Worm (Caenorhabditis elegans): ENCODE measurements around the gene chc-1.

The chc-1 gene

ce11 chrIII:10244013-10244412, 40.4 kb downstream of the chc-1 start:
- peak; percentile 95 for TF ChIP-seq aha-1 (tag)
- no peak for TF ChIP-seq ceh-28 (tag; optimal IDR thresholded peaks at IDR 0.05)

- TF ChIP-seq set-16 (GFP tag; IDR thresholded peaks at IDR 0.05), result peak; percentile 75
- TF ChIP-seq mes-2 (tag; optimal IDR thresholded peaks at IDR 0.05; ENCODE audit: poor library complexity, severe bottlenecking), result peak; percentile 73
- no peak for TF ChIP-seq ceh-32 (tag; optimal IDR thresholded peaks at IDR 0.05; ENCODE audit: poor library complexity)
- TF ChIP-seq daf-8 (GFP tag; IDR thresholded peaks at IDR 0.05), result no peak
- TF ChIP-seq nhr-41 (GFP tag; IDR thresholded peaks at IDR 0.05), result no peak
- TF ChIP-seq hlh-11 (tag; optimal IDR thresholded peaks at IDR 0.05), result peak; percentile 23
- TF ChIP-seq lsy-2 (tag; optimal IDR thresholded peaks at IDR 0.05), result peak in 1 of 2 experiments; percentile 53
- no peak for TF ChIP-seq nhr-10 (tag; optimal IDR thresholded peaks at IDR 0.05)
- no peak for TF ChIP-seq spr-3 (GFP tag; optimal IDR thresholded peaks at IDR 0.05)
- TF ChIP-seq lin-29 (GFP tag; IDR thresholded peaks at IDR 0.05), result no peak
- TF ChIP-seq hif-1 (tag; optimal IDR thresholded peaks at IDR 0.05), result peak in 1 of 2 experiments; percentile 1
- peak; percentile 62; the same call in 1 of the 2 replicates for TF ChIP-seq egl-43 (GFP tag; IDR thresholded peaks at IDR 0.05)
- TF ChIP-seq nhr-28 (tag; optimal IDR thresholded peaks at IDR 0.05), result peak; percentile 12
- TF ChIP-seq nhr-77 (tag; optimal IDR thresholded peaks at IDR 0.05), result peak; percentile 17
- TF ChIP-seq dpl-1 (GFP tag; optimal IDR thresholded peaks at IDR 0.05), result peak; percentile 73
- no peak for TF ChIP-seq hmg-1.1 (GFP tag; IDR thresholded peaks at IDR 0.05)
- peak in 1 of 2 experiments; percentile 90 for TF ChIP-seq unc-62 (GFP tag; optimal IDR thresholded peaks at IDR 0.05 in 1 of 2)
- TF ChIP-seq unc-62 (tag; optimal IDR thresholded peaks at IDR 0.05), result no peak
- TF ChIP-seq lin-38 (GFP tag; IDR thresholded peaks at IDR 0.05), result peak; percentile 93
- no peak for TF ChIP-seq rbr-2 (tag; optimal IDR thresholded peaks at IDR 0.05)
- no peak for TF ChIP-seq arid-1 (GFP tag; conservative IDR thresholded peaks at IDR 0.05)
Observed at ce11 chrIII:10248441-10249137, 45.0 kb downstream of the chc-1 start, which contains the start of the genes div-1 and cor-1. Gene div-1, minus strand, starts transcription at chrIII:10248559. Gene cor-1, plus strand, starts transcription at chrIII:10249111.

ce11 chrIII:10251114-10251513, 47.5 kb downstream of the chc-1 start:
- TF ChIP-seq duxl-1 (tag; optimal IDR thresholded peaks at IDR 0.05; ENCODE audit: poor library complexity), result no peak
- peak; percentile 95 for TF ChIP-seq aha-1 (tag)

ce11 chrIII:10253334-10253733, 49.7 kb downstream of the chc-1 start:
- TF ChIP-seq nhr-111 (GFP tag; optimal IDR thresholded peaks at IDR 0.05) (no peak), daf-19 (GFP tag; conservative IDR thresholded peaks at IDR 0.05) (no peak), dve-1 (tag; optimal IDR thresholded peaks at IDR 0.05; ENCODE audit: insufficient read depth) (no peak), duxl-1 (tag; optimal IDR thresholded peaks at IDR 0.05; ENCODE audit: poor library complexity) (no peak), zfp-2 (tag; optimal IDR thresholded peaks at IDR 0.05) (no peak), nhr-76 (tag; optimal IDR thresholded peaks at IDR 0.05) (no peak), nhr-102 (tag; optimal IDR thresholded peaks at IDR 0.05) (no peak), rbr-2 (tag; optimal IDR thresholded peaks at IDR 0.05) (no peak), unc-62 (GFP tag; optimal IDR thresholded peaks at IDR 0.05 in 1 of 2) (peak in 1 of 2 experiments; percentile 1), unc-62 (tag; optimal IDR thresholded peaks at IDR 0.05) (no peak), jun-1 (tag; optimal IDR thresholded peaks at IDR 0.05) (no peak), aha-1 (tag) (no peak), ceh-28 (tag; optimal IDR thresholded peaks at IDR 0.05) (no peak), set-16 (GFP tag; IDR thresholded peaks at IDR 0.05) (peak; percentile 75), nhr-41 (GFP tag; IDR thresholded peaks at IDR 0.05) (no peak), F44E2.7 (GFP tag; IDR thresholded peaks at IDR 0.05) (no peak), egl-43 (GFP tag; IDR thresholded peaks at IDR 0.05) (0 out of 2 replicates have a peak, but pooled peaks have one; percentile 14), nhr-28 (tag; optimal IDR thresholded peaks at IDR 0.05) (no peak)
